Worm (Caenorhabditis elegans) whole organism, early embryonic: ENCODE measurements around the gene chil-1.

ENCODE experiments used
- ceh-36 ChIP-seq: sonication (generic microtip); optimal IDR thresholded peaks from 2 replicates; lab custom pipeline; 2016; ENCODE audit warnings: missing genetic modification characterization, inconsistent platforms, missing compliant biosample characterization
- hmg-4 ChIP-seq: fragments of 200-800 bp; sonication (Bioruptor generic); optimal IDR thresholded peaks from 2 replicates; lab custom pipeline; 2018; ENCODE audit warnings: mild to moderate bottlenecking, missing genetic modification characterization, missing compliant biosample characterization
- hnd-1 ChIP-seq: sonication (generic microtip); optimal IDR thresholded peaks from 2 replicates; lab custom pipeline; 2016; ENCODE audit warnings: missing genetic modification characterization, missing compliant biosample characterization
- pes-1 ChIP-seq: fragments of 200-800 bp; sonication (Bioruptor generic); IDR thresholded peaks from 2 replicates; pipeline ENCODE4 v1.3.6; 2022; ENCODE audit warnings: missing genetic modification reagents, missing genetic modification characterization, missing compliant biosample characterization
- sea-1 ChIP-seq: fragments of 200-800 bp; sonication (Bioruptor generic); conservative IDR thresholded peaks from 2 replicates; pipeline ENCODE4 v1.3.6; 2022; ENCODE audit warnings: missing genetic modification characterization, missing compliant biosample characterization

ce11 chrII:9838260-9838935 lies 27.9 kb downstream of the chil-1 start, which contains the start of gene arrd-4:
- no peak for TF ChIP-seq ceh-36 (tag; lab: Kevin White, UChicago)
- no peak for TF ChIP-seq sea-1 (GFP tag; lab: Robert Waterston, UW)
- TF ChIP-seq pes-1: no peak
- no peak for TF ChIP-seq hmg-4 (GFP tag; lab: Kevin White, UChicago)
- no peak for TF ChIP-seq hnd-1 (tag; lab: Kevin White, UChicago)
